Fruit fly (Drosophila melanogaster): Measurements from ENCODE around the gene Naglu.

Naglu gene

dm6 chr2L:8376717-8377116 lies 35.0 kb downstream of the Naglu start, which contains the start of the genes CG13390 and CG17294 (continued):
- TF ChIP-seq NK7.1 (GFP tag; optimal IDR thresholded peaks at IDR 0.05), result peak; percentile 92
- TF ChIP-seq Atf-2 (GFP tag; optimal IDR thresholded peaks at IDR 0.05), result peak; percentile 91
- peak; percentile 99 for TF ChIP-seq CG32767 (GFP tag; IDR thresholded peaks at IDR 0.05)
- TF ChIP-seq CG5245 (GFP tag; optimal IDR thresholded peaks at IDR 0.05), result peak; percentile 98
- peak; percentile 8 for TF ChIP-seq btn (GFP tag; optimal IDR thresholded peaks at IDR 0.05)
- peak; percentile 99 for TF ChIP-seq sqz (GFP tag; optimal IDR thresholded peaks at IDR 0.05)
- TF ChIP-seq CG10431 (GFP tag; optimal IDR thresholded peaks at IDR 0.05), result peak; percentile 97
- TF ChIP-seq ewg (GFP tag; optimal IDR thresholded peaks at IDR 0.05), result peak; percentile 98
- TF ChIP-seq cato (GFP tag; optimal IDR thresholded peaks at IDR 0.05; ENCODE audit: borderline replicate concordance), result peak; percentile 98
- peak in 1 of 2 experiments; percentile 100 for TF ChIP-seq Eip74EF (GFP tag; optimal IDR thresholded peaks at IDR 0.05)
- peak; percentile 99 for TF ChIP-seq CG12071 (GFP tag; optimal IDR thresholded peaks at IDR 0.05)
- peak; percentile 99 for TF ChIP-seq Chrac-16 (GFP tag; optimal IDR thresholded peaks at IDR 0.05)
- peak; percentile 99 for TF ChIP-seq Max (GFP tag; optimal IDR thresholded peaks at IDR 0.05)
- TF ChIP-seq Hr3 (GFP tag; optimal IDR thresholded peaks at IDR 0.05), result peak; percentile 99
- peak; percentile 100 for TF ChIP-seq sob (GFP tag; IDR thresholded peaks at IDR 0.05)
- TF ChIP-seq dati (GFP tag; IDR thresholded peaks at IDR 0.05), result peak; percentile 98
- peak; percentile 99 for TF ChIP-seq C15 (GFP tag; IDR thresholded peaks at IDR 0.05)
- peak; percentile 96 for TF ChIP-seq CG1603 (tag; optimal IDR thresholded peaks at IDR 0.05)
- TF ChIP-seq CG10274 (GFP tag; optimal IDR thresholded peaks at IDR 0.05), result peak; percentile 94
- TF ChIP-seq dan (GFP tag; IDR thresholded peaks at IDR 0.05), result peak; percentile 97
- TF ChIP-seq CG10209 (GFP tag; optimal IDR thresholded peaks at IDR 0.05), result peak; percentile 99
- TF ChIP-seq pros (GFP tag; optimal IDR thresholded peaks at IDR 0.05), result peak; percentile 89
- peak; percentile 98 for TF ChIP-seq CG2875 (GFP tag; optimal IDR thresholded peaks at IDR 0.05)
- peak; percentile 100 for TF ChIP-seq row (GFP tag; IDR thresholded peaks at IDR 0.05)
- TF ChIP-seq Atf3 (GFP tag; optimal IDR thresholded peaks at IDR 0.05), result peak; percentile 92
- TF ChIP-seq tna (GFP tag; IDR thresholded peaks at IDR 0.05; ENCODE audit: partially characterized antibody), result peak; percentile 28; the same call in 1 of the 2 replicates
- TF ChIP-seq CG30431 (GFP tag; optimal IDR thresholded peaks at IDR 0.05), result peak; percentile 98
- TF ChIP-seq CG2678 (tag; optimal IDR thresholded peaks at IDR 0.05), result peak; percentile 100
- TF ChIP-seq ssp (GFP tag; IDR thresholded peaks at IDR 0.05), result peak; percentile 96
- peak; percentile 99 for TF ChIP-seq gt (GFP tag; IDR thresholded peaks at IDR 0.05)
- TF ChIP-seq grn (GFP tag; optimal IDR thresholded peaks at IDR 0.05), result peak; percentile 92
- TF ChIP-seq CG15479 (GFP tag; optimal IDR thresholded peaks at IDR 0.05), result peak; percentile 84
- TF ChIP-seq Fer2 (tag; optimal IDR thresholded peaks at IDR 0.05), result peak; percentile 100
- peak; percentile 97 for TF ChIP-seq psq (GFP tag; optimal IDR thresholded peaks at IDR 0.05)
- peak; percentile 99 for TF ChIP-seq CG2202 (tag; optimal IDR thresholded peaks at IDR 0.05)
- peak; percentile 97 for TF ChIP-seq CG3407 (GFP tag; optimal IDR thresholded peaks at IDR 0.05)
- TF ChIP-seq CG8944 (GFP tag; optimal IDR thresholded peaks at IDR 0.05), result peak; percentile 84
- TF ChIP-seq inv (GFP tag; IDR thresholded peaks at IDR 0.05; ENCODE audit: partially characterized antibody), result peak; percentile 71; the same call in 1 of the 2 replicates
- no peak for TF ChIP-seq cg (GFP tag; optimal IDR thresholded peaks at IDR 0.05)
- peak; percentile 100 for TF ChIP-seq ranshi (GFP tag; IDR thresholded peaks at IDR 0.05)
- TF ChIP-seq Bgb (GFP tag; IDR thresholded peaks at IDR 0.05; ENCODE audit: partially characterized antibody), result peak; percentile 71
- peak; percentile 100 for TF ChIP-seq BtbVII (GFP tag; optimal IDR thresholded peaks at IDR 0.05)
- no peak for TF ChIP-seq hkb (optimal IDR thresholded peaks at IDR 0.05)
- TF ChIP-seq hkb (GFP tag; IDR thresholded peaks at IDR 0.05), result peak; percentile 100
- peak; percentile 100 for TF ChIP-seq CG12391 (tag; optimal IDR thresholded peaks at IDR 0.05)
- TF ChIP-seq Dbx (GFP tag; IDR thresholded peaks at IDR 0.05), result peak; percentile 100
- TF ChIP-seq CG2712 (tag; optimal IDR thresholded peaks at IDR 0.05), result peak; percentile 100
- peak; percentile 88 for TF ChIP-seq unc-4 (GFP tag; IDR thresholded peaks at IDR 0.05; ENCODE audit: partially characterized antibody)
- TF ChIP-seq Asciz (GFP tag; optimal IDR thresholded peaks at IDR 0.05), result peak; percentile 99
- TF ChIP-seq ro (GFP tag; IDR thresholded peaks at IDR 0.05), result peak; percentile 99

All from whole organism, embryonic.